Fruit fly (Drosophila melanogaster) whole organism, embryonic: ENCODE data around the gene CG9626.

Source experiments
- Adf1 ChIP-seq: fragments of 200-800 bp; sonication (Bioruptor generic); IDR thresholded peaks from 2 replicates; pipeline ENCODE4 v1.3.6; 2022; ENCODE audit warnings: missing biosample characterization, missing genetic modification characterization
- Asciz ChIP-seq: fragments of 200-800 bp; sonication (Bioruptor generic); optimal IDR thresholded peaks from 2 replicates; lab custom pipeline; 2017; ENCODE audit warnings: missing biosample characterization, mild to moderate bottlenecking, missing genetic modification characterization, missing genetic modification reagents
- Atf-2 ChIP-seq: fragments of 200-800 bp; sonication (Bioruptor generic); optimal IDR thresholded peaks from 2 replicates; lab custom pipeline; 2016; ENCODE audit warnings: missing biosample characterization, missing genetic modification characterization
- Blimp-1 ChIP-seq: fragments of 200-800 bp; sonication (Bioruptor generic); optimal IDR thresholded peaks from 3 replicates; lab custom pipeline; 2018; ENCODE audit warnings: missing biosample characterization, missing genetic modification characterization, mild to moderate bottlenecking, moderate library complexity, missing genetic modification reagents
- Bteb2 ChIP-seq: fragments of 200-800 bp; sonication (Bioruptor generic); optimal IDR thresholded peaks from 2 replicates; lab custom pipeline; 2016; ENCODE audit warnings: missing biosample characterization, missing genetic modification characterization
- CG10462 ChIP-seq: fragments of 200-800 bp; sonication (Bioruptor generic); optimal IDR thresholded peaks from 2 replicates; lab custom pipeline; 2016; ENCODE audit warnings: missing biosample characterization, missing genetic modification characterization
- CG11085 ChIP-seq: fragments of 200-800 bp; sonication (Bioruptor generic); IDR thresholded peaks from 2 replicates; pipeline ENCODE4 v1.3.6; 2022; ENCODE audit warnings: missing biosample characterization, missing genetic modification characterization
- CG11456 ChIP-seq: fragments of 200-800 bp; sonication (Bioruptor generic); IDR thresholded peaks from 3 replicates; pipeline ENCODE4 v1.3.6; 2022; ENCODE audit warnings: missing biosample characterization, missing genetic modification characterization
- CG12236 ChIP-seq: fragments of 200-800 bp; sonication (Bioruptor generic); optimal IDR thresholded peaks from 2 replicates; lab custom pipeline; 2016; ENCODE audit warnings: missing biosample characterization, missing genetic modification characterization
- CG13775 ChIP-seq: fragments of 200-800 bp; sonication (Bioruptor generic); optimal IDR thresholded peaks from 3 replicates; lab custom pipeline; 2017; ENCODE audit warnings: missing biosample characterization, mild to moderate bottlenecking, missing genetic modification characterization
- CG1529 ChIP-seq: fragments of 200-800 bp; sonication (Bioruptor generic); optimal IDR thresholded peaks from 3 replicates; lab custom pipeline; 2018; ENCODE audit warnings: missing biosample characterization, missing genetic modification characterization
- CG1603 ChIP-seq: fragments of 200-800 bp; sonication (Bioruptor generic); optimal IDR thresholded peaks from 2 replicates; lab custom pipeline; 2019; ENCODE audit warnings: missing biosample characterization, mild to moderate bottlenecking, missing genetic modification characterization, moderate library complexity
- CG17568 ChIP-seq: fragments of 200-800 bp; sonication (Bioruptor generic); optimal IDR thresholded peaks from 2 replicates; lab custom pipeline; 2018; ENCODE audit warnings: missing biosample characterization, mild to moderate bottlenecking, missing genetic modification characterization, moderate library complexity
- CG17912 ChIP-seq: fragments of 200-800 bp; sonication (Bioruptor generic); optimal IDR thresholded peaks from 2 replicates; lab custom pipeline; 2018; ENCODE audit warnings: missing biosample characterization, mild to moderate bottlenecking, missing genetic modification characterization
- CG2712 ChIP-seq: fragments of 200-800 bp; optimal IDR thresholded peaks from 3 replicates; lab custom pipeline; 2019; ENCODE audit warnings: missing biosample characterization, mild to moderate bottlenecking, missing genetic modification characterization, moderate library complexity
- CG31441 ChIP-seq: fragments of 200-800 bp; sonication (Bioruptor generic); IDR thresholded peaks from 2 replicates; pipeline ENCODE4 v1.3.6; 2022; ENCODE audit warnings: missing biosample characterization, missing genetic modification characterization
- CG3838 ChIP-seq: fragments of 200-800 bp; sonication (Bioruptor generic); optimal IDR thresholded peaks from 3 replicates; lab custom pipeline; 2016; ENCODE audit warnings: missing biosample characterization, missing genetic modification characterization
- CG3995 ChIP-seq: fragments of 200-800 bp; sonication (Bioruptor generic); optimal IDR thresholded peaks from 3 replicates; lab custom pipeline; 2016; ENCODE audit warnings: missing biosample characterization, missing genetic modification characterization
- CG4360 ChIP-seq: fragments of 200-800 bp; sonication (Bioruptor generic); IDR thresholded peaks from 2 replicates; pipeline ENCODE4 v1.3.6; 2022; ENCODE audit warnings: missing biosample characterization, missing genetic modification characterization
- CG5180 ChIP-seq: fragments of 200-800 bp; sonication (Bioruptor generic); optimal IDR thresholded peaks from 3 replicates; lab custom pipeline; 2017; ENCODE audit warnings: missing biosample characterization, missing genetic modification characterization, mild to moderate bottlenecking, moderate library complexity, missing genetic modification reagents
- CG6175 ChIP-seq: fragments of 200-800 bp; sonication (Bioruptor generic); IDR thresholded peaks from 3 replicates; pipeline ENCODE4 v1.3.6; 2022; ENCODE audit warnings: missing biosample characterization, missing genetic modification characterization
- CG7271 ChIP-seq: fragments of 200-800 bp; sonication (Bioruptor generic); optimal IDR thresholded peaks from 2 replicates; lab custom pipeline; 2018; ENCODE audit warnings: missing biosample characterization, mild to moderate bottlenecking, missing genetic modification characterization, moderate library complexity
- CG7372 ChIP-seq: fragments of 200-800 bp; sonication (Bioruptor generic); IDR thresholded peaks from 2 replicates; pipeline ENCODE4 v1.3.6; 2022; ENCODE audit warnings: missing biosample characterization, missing genetic modification characterization
- CG8281 ChIP-seq: fragments of 200-800 bp; sonication (Bioruptor generic); optimal IDR thresholded peaks from 2 replicates; lab custom pipeline; 2018; ENCODE audit warnings: missing biosample characterization, mild to moderate bottlenecking, missing genetic modification characterization, moderate library complexity
- CG8765 ChIP-seq: fragments of 200-800 bp; sonication (Bioruptor generic); IDR thresholded peaks from 2 replicates; pipeline ENCODE4 v1.3.6; 2022; ENCODE audit warnings: missing biosample characterization, missing genetic modification characterization
- Fer1 ChIP-seq: fragments of 200-800 bp; sonication (Bioruptor generic); optimal IDR thresholded peaks from 2 replicates; lab custom pipeline; 2017; ENCODE audit warnings: missing biosample characterization, mild to moderate bottlenecking, missing genetic modification characterization
- HLH3B ChIP-seq: fragments of 200-800 bp; sonication (Bioruptor generic); IDR thresholded peaks from 2 replicates; pipeline ENCODE4 v1.3.6; 2022; ENCODE audit warnings: missing biosample characterization, missing genetic modification characterization
- Hand ChIP-seq: fragments of 200-800 bp; sonication (Bioruptor generic); optimal IDR thresholded peaks from 2 replicates; lab custom pipeline; 2017; ENCODE audit warnings: mild to moderate bottlenecking, missing biosample characterization, missing genetic modification reagents, missing genetic modification characterization
- Hsf ChIP-seq: fragments of 200-800 bp; sonication (Bioruptor generic); optimal IDR thresholded peaks from 3 replicates; lab custom pipeline; 2016; ENCODE audit warnings: missing biosample characterization, missing genetic modification characterization
- Meics ChIP-seq: fragments of 200-800 bp; sonication (Bioruptor generic); optimal IDR thresholded peaks from 2 replicates; lab custom pipeline; 2017; ENCODE audit warnings: missing biosample characterization, mild to moderate bottlenecking, missing genetic modification characterization
- NC2β ChIP-seq: fragments of 200-800 bp; sonication (Bioruptor generic); optimal IDR thresholded peaks from 2 replicates; lab custom pipeline; 2016; ENCODE audit warnings: missing biosample characterization, missing genetic modification characterization
- Oaz ChIP-seq: fragments of 200-800 bp; sonication (Bioruptor generic); IDR thresholded peaks from 2 replicates; pipeline ENCODE4 v1.3.6; 2022; ENCODE audit warnings: missing biosample characterization, missing genetic modification characterization
- Rx ChIP-seq: fragments of 200-800 bp; sonication (Bioruptor generic); IDR thresholded peaks from 2 replicates; pipeline ENCODE4 v1.3.6; 2022; ENCODE audit warnings: missing biosample characterization, missing genetic modification characterization
- Side ChIP-seq: fragments of 200-800 bp; sonication (Bioruptor generic); optimal IDR thresholded peaks from 2 replicates; lab custom pipeline; 2016; ENCODE audit warnings: missing biosample characterization, missing genetic modification characterization
- Six4 ChIP-seq: fragments of 200-800 bp; sonication (Bioruptor generic); optimal IDR thresholded peaks from 2 replicates; lab custom pipeline; 2016; ENCODE audit warnings: missing biosample characterization, missing genetic modification characterization
- Sry-β ChIP-seq: fragments of 200-800 bp; sonication (Bioruptor generic); optimal IDR thresholded peaks from 2 replicates; lab custom pipeline; 2018; ENCODE audit warnings: missing biosample characterization, mild to moderate bottlenecking, missing genetic modification characterization, moderate library complexity
- Usf ChIP-seq: fragments of 200-800 bp; sonication (Bioruptor generic); optimal IDR thresholded peaks from 2 replicates; lab custom pipeline; 2017; ENCODE audit warnings: missing genotype, missing biosample characterization, missing genetic modification characterization
- Vsx1 ChIP-seq: fragments of 200-800 bp; sonication (Bioruptor generic); optimal IDR thresholded peaks from 2 replicates; lab custom pipeline; 2017; ENCODE audit warnings: missing biosample characterization, mild to moderate bottlenecking, missing genetic modification characterization, missing genetic modification reagents
- az2 ChIP-seq: fragments of 200-800 bp; sonication (Bioruptor generic); optimal IDR thresholded peaks from 3 replicates; lab custom pipeline; 2016; ENCODE audit warnings: missing biosample characterization, missing genetic modification characterization
- bcd ChIP-seq: fragments of 200-800 bp; sonication (Bioruptor generic); optimal IDR thresholded peaks from 2 replicates; lab custom pipeline; 2017; ENCODE audit warnings: missing biosample characterization, mild to moderate bottlenecking, missing genetic modification characterization
- bsh ChIP-seq, 2 experiments: fragments of 200-800 bp; sonication (Bioruptor generic); optimal IDR thresholded peaks; 2 replicates each; lab custom pipeline; 2017 to 2018; ENCODE audit warnings: mild to moderate bottlenecking in 2 of 2, missing biosample characterization in 2 of 2, missing genetic modification characterization in 2 of 2, moderate library complexity in 1 of 2
- gt ChIP-seq: fragments of 200-800 bp; sonication (Bioruptor generic); IDR thresholded peaks from 2 replicates; pipeline ENCODE4 v1.3.6; 2022; ENCODE audit warnings: missing biosample characterization, missing genetic modification characterization
- h ChIP-seq: fragments of >200 bp; optimal IDR thresholded peaks from 2 replicates; lab custom pipeline; 2017
- otp ChIP-seq: fragments of 200-800 bp; sonication (Bioruptor generic); IDR thresholded peaks from 3 replicates; pipeline ENCODE4, ENCODE4 v1.3.6; 2022; ENCODE audit warnings: missing biosample characterization, missing genetic modification characterization
- pnt ChIP-seq: fragments of 200-800 bp; sonication (Bioruptor generic); optimal IDR thresholded peaks from 3 replicates; lab custom pipeline; 2016; ENCODE audit warnings: missing biosample characterization, missing genetic modification characterization
- schlank ChIP-seq: fragments of 200-800 bp; sonication (Bioruptor generic); optimal IDR thresholded peaks from 2 replicates; lab custom pipeline; 2018; ENCODE audit warnings: missing biosample characterization, mild to moderate bottlenecking, missing genetic modification characterization
- scrt ChIP-seq: fragments of 200-800 bp; sonication (Bioruptor generic); optimal IDR thresholded peaks from 2 replicates; lab custom pipeline; 2018; ENCODE audit warnings: missing biosample characterization, mild to moderate bottlenecking, missing genetic modification characterization, moderate library complexity
- sd ChIP-seq: fragments of 200-800 bp; sonication (Bioruptor generic); optimal IDR thresholded peaks from 3 replicates; lab custom pipeline; 2018; ENCODE audit warnings: missing biosample characterization, mild to moderate bottlenecking, missing genetic modification characterization, moderate library complexity
- sisA ChIP-seq: fragments of 200-800 bp; sonication (Bioruptor generic); IDR thresholded peaks from 2 replicates; pipeline ENCODE4 v1.3.6; 2022; ENCODE audit warnings: missing biosample characterization, missing genetic modification characterization
- slou ChIP-seq: fragments of 200-800 bp; sonication (Bioruptor generic); optimal IDR thresholded peaks from 3 replicates; lab custom pipeline; 2016; ENCODE audit warnings: missing biosample characterization, missing genetic modification characterization
- tin ChIP-seq: fragments of 200-800 bp; sonication (Bioruptor generic); optimal IDR thresholded peaks from 3 replicates; lab custom pipeline; 2016; ENCODE audit warnings: missing biosample characterization, missing genetic modification characterization
- vfl ChIP-seq: fragments of 200-800 bp; sonication (Bioruptor generic); optimal IDR thresholded peaks from 2 replicates; lab custom pipeline; 2016; ENCODE audit warnings: missing biosample characterization, missing genetic modification characterization

The CG9626 gene

dm6 chr3R:8349449-8350115 is 48.8 kb upstream of the CG9626 start, which contains the start of gene Atg13 (continued):
- no peak for TF ChIP-seq CG8765 (GFP tag; lab: Robert Waterston, UW)
- TF ChIP-seq CG13775: peak; percentile 50
- TF ChIP-seq Asciz (GFP tag; lab: Kevin White, UChicago): no peak
- no peak for TF ChIP-seq CG1529 (GFP tag; lab: Kevin White, UChicago)
- TF ChIP-seq CG10462 (GFP tag; lab: Kevin White, UChicago): no peak
- 0 out of 3 replicates have a peak, but pooled peaks have one; percentile 45 for TF ChIP-seq CG11456
- TF ChIP-seq CG7372: no peak
- TF ChIP-seq CG17568 (GFP tag; lab: Kevin White, UChicago): no peak
- no peak for TF ChIP-seq Oaz (GFP tag; lab: Robert Waterston, UW)
- peak; percentile 11 for TF ChIP-seq Sry-β (GFP tag; lab: Kevin White, UChicago)
- no peak for TF ChIP-seq Vsx1 (GFP tag; lab: Kevin White, UChicago)
- TF ChIP-seq slou (GFP tag; lab: Kevin White, UChicago): no peak
- no peak for TF ChIP-seq schlank (tag; lab: Kevin White, UChicago)
- no peak for TF ChIP-seq CG6175
- peak in 1 of 2 experiments; percentile 88 for TF ChIP-seq bsh (GFP tag; optimal IDR thresholded peaks at IDR 0.05; lab: Kevin White, UChicago)
- no peak for TF ChIP-seq Adf1 (GFP tag; lab: Robert Waterston, UW)
- TF ChIP-seq otp (GFP tag; lab: Robert Waterston, UW): no peak
- no peak for TF ChIP-seq CG3995 (GFP tag; lab: Kevin White, UChicago)
- no peak for TF ChIP-seq Six4 (GFP tag; lab: Kevin White, UChicago)
- TF ChIP-seq Side (GFP tag; lab: Kevin White, UChicago): no peak
- TF ChIP-seq CG5180 (GFP tag; lab: Kevin White, UChicago): no peak
- no peak for TF ChIP-seq CG7271 (tag; lab: Kevin White, UChicago)
- no peak for TF ChIP-seq bcd (GFP tag; lab: Kevin White, UChicago)
- TF ChIP-seq sd (tag; lab: Kevin White, UChicago): no peak
- TF ChIP-seq CG1603 (tag; lab: Kevin White, UChicago): peak; percentile 16
- TF ChIP-seq Bteb2: no peak
- TF ChIP-seq NC2β (GFP tag; lab: Kevin White, UChicago): no peak
- peak; percentile 45 for TF ChIP-seq CG2712 (tag; lab: Kevin White, UChicago)
- TF ChIP-seq pnt (GFP tag; lab: Kevin White, UChicago): no peak
- no peak for TF ChIP-seq Rx (GFP tag; lab: Robert Waterston, UW)
- TF ChIP-seq Hsf (GFP tag; lab: Kevin White, UChicago): peak; percentile 31
- no peak for TF ChIP-seq CG31441 (GFP tag; lab: Robert Waterston, UW)
- TF ChIP-seq gt (GFP tag; lab: Robert Waterston, UW): no peak
- TF ChIP-seq Blimp-1 (GFP tag; lab: Kevin White, UChicago): peak; percentile 2
- TF ChIP-seq Meics (GFP tag; lab: Kevin White, UChicago): no peak
- no peak for TF ChIP-seq CG3838 (GFP tag; lab: Kevin White, UChicago)
- TF ChIP-seq CG17912: no peak
- peak; percentile 39 for TF ChIP-seq tin
- TF ChIP-seq CG4360: no peak
- TF ChIP-seq vfl (GFP tag; lab: Kevin White, UChicago): no peak
- peak; percentile 12 for TF ChIP-seq Fer1
- TF ChIP-seq HLH3B (GFP tag; lab: Robert Waterston, UW): no peak
- TF ChIP-seq sisA (GFP tag; lab: Robert Waterston, UW): no peak
- TF ChIP-seq h (lab: Kevin White, UChicago): no peak
- TF ChIP-seq CG8281: no peak
- TF ChIP-seq scrt (GFP tag; lab: Kevin White, UChicago): no peak
- no peak for TF ChIP-seq Atf-2
- TF ChIP-seq CG12236 (GFP tag; lab: Kevin White, UChicago): no peak
- peak; percentile 16 for TF ChIP-seq az2
- no peak for TF ChIP-seq CG11085 (GFP tag; lab: Robert Waterston, UW)
- peak; percentile 43 for TF ChIP-seq Usf (GFP tag; lab: Kevin White, UChicago)
- no peak for TF ChIP-seq Hand (GFP tag; lab: Kevin White, UChicago)
